Worm (Caenorhabditis elegans) whole organism, midembryonic: Measurements from ENCODE around the gene Y116F11A.6.

ENCODE experiments used
- cog-1 ChIP-seq: sonication (generic microtip); optimal IDR thresholded peaks from 2 replicates; lab custom pipeline; 2016; ENCODE audit warnings: missing genetic modification characterization, missing compliant biosample characterization
- klf-2 ChIP-seq: fragments of 200-800 bp; sonication (Bioruptor generic); conservative IDR thresholded peaks from 2 replicates; pipeline ENCODE4 v1.3.6; 2022; ENCODE audit warnings: missing genetic modification reagents, missing genetic modification characterization, missing compliant biosample characterization
- ztf-29 ChIP-seq: fragments of 200-800 bp; sonication (Bioruptor generic); IDR thresholded peaks from 2 replicates; pipeline ENCODE4 v1.3.6; 2022; ENCODE audit warnings: missing genetic modification reagents, missing genetic modification characterization, missing compliant biosample characterization

DNA sequence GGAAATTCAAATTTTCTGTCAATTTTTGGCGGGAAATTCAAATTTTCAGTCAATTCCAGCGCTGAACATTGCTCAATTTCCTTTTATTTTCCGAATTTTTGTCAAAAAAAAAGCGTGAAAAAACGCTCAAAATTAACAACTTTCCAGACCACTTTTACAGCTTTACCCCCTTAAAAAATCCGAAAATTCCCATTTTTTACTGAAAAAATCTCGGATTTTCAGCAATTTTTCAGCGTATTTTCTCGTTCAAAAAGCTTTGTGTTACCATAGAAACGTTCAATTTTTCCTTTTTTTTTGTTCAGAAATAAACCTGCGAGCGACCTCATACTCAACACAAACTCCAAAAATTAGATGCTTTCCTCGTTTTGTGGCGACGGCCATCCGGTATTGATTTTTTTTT is 44.8 kb upstream of the Y116F11A.6 start, which contains the start of gene mrp-7:
- TF ChIP-seq cog-1 (tag; lab: Kevin White, UChicago) (no peak), klf-2 (GFP tag; lab: Robert Waterston, UW) (no peak), ztf-29 (no peak)
